Worm (Caenorhabditis elegans) whole organism, L4/young adult: ENCODE results near the gene F08G5.3.

Source experiments
- W03F9.2 ChIP-seq: fragments of 150-350 bp; optimal IDR thresholded peaks from 2 replicates; lab custom pipeline; 2014; ENCODE audit warnings: missing biosample characterization, missing genetic modification characterization
- dao-5 ChIP-seq: sonication (generic microtip); optimal IDR thresholded peaks from 2 replicates; lab custom pipeline; 2016; ENCODE audit warnings: missing genotype, missing genetic modification characterization, moderate library complexity, missing compliant biosample characterization
- him-1 ChIP-seq: sonication (generic microtip); optimal IDR thresholded peaks from 2 replicates; lab custom pipeline; 2016; ENCODE audit warnings: missing genotype, missing genetic modification reagents, missing genetic modification characterization, missing compliant biosample characterization

- no peak for TF ChIP-seq him-1 (tag; lab: Kevin White, UChicago)
- no peak for TF ChIP-seq dao-5 (tag; lab: Kevin White, UChicago)
- TF ChIP-seq W03F9.2: no peak
Observed at ce11 chrIV:12399983-12400382, 17.4 kb downstream of the F08G5.3 start.
